Worm (Caenorhabditis elegans) whole organism, L4 larva: ENCODE measurements around the gene mrpl-40.

Experiments
- Y75B8A.6 ChIP-seq: fragments of 200-800 bp; sonication (Bioruptor generic); IDR thresholded peaks from 2 replicates; pipeline ENCODE4 v1.3.6; 2022; ENCODE audit warnings: missing genetic modification reagents, missing genetic modification characterization, missing compliant biosample characterization
- ama-1 ChIP-seq: fragments of 150-350 bp; optimal IDR thresholded peaks from 2 replicates; lab custom pipeline; 2014; ENCODE audit warnings: inconsistent platforms, mixed read lengths
- ceh-44 ChIP-seq: fragments of 200-800 bp; sonication (Bioruptor generic); IDR thresholded peaks from 2 replicates; pipeline ENCODE4 v1.3.6; 2022; ENCODE audit warnings: missing genetic modification reagents, missing genetic modification characterization, missing compliant biosample characterization
- fos-1 ChIP-seq: fragments of 150-350 bp; optimal IDR thresholded peaks from 2 replicates; lab custom pipeline; 2014; ENCODE audit warnings: missing biosample characterization, missing genetic modification characterization
- jun-1 ChIP-seq: fragments of 150-350 bp; optimal IDR thresholded peaks from 2 replicates; lab custom pipeline; 2014; ENCODE audit warnings: missing biosample characterization, missing genetic modification reagents, missing genetic modification characterization
- lsy-2 ChIP-seq, 2 experiments: fragments of 150-350 bp in 1 of 2; sonication (generic microtip) in 1 of 2; optimal IDR thresholded peaks; 2 replicates each; lab custom pipeline; 2014 to 2017; ENCODE audit warnings: missing biosample characterization in 2 of 2, missing genetic modification characterization in 2 of 2
- mep-1 ChIP-seq: fragments of 150-350 bp; sonication (generic microtip); optimal IDR thresholded peaks from 3 replicates; lab custom pipeline; 2014; ENCODE audit warnings: missing biosample characterization, missing genetic modification characterization
- pha-4 ChIP-seq, 2 experiments: fragments of 150-350 bp in 1 of 2; fragments of 200-800 bp in 1 of 2; sonication (Bioruptor generic) in 1 of 2; IDR thresholded peaks in 1 of 2; optimal IDR thresholded peaks in 1 of 2; 2 replicates each; pipeline versions ENCODE4 v1.3.6 to Lab custom; 2014 to 2022; ENCODE audit warnings: missing genetic modification characterization in 2 of 2, missing genetic modification reagents in 2 of 2, missing biosample characterization in 1 of 2, missing compliant biosample characterization in 1 of 2
- unc-62 ChIP-seq, 3 experiments: fragments of 150-350 bp in 1 of 3; sonication (generic microtip); optimal IDR thresholded peaks in 2 of 3; peaks in 1 of 3; 1 replicate in 1 of 3; 2 replicates in 2 of 3; lab custom pipeline; 2014 to 2017; ENCODE audit warnings: missing biosample characterization in 3 of 3, missing genetic modification characterization in 3 of 3, missing genetic modification reagents in 3 of 3, missing genotype in 1 of 3
- zfp-2 ChIP-seq: sonication (generic microtip); optimal IDR thresholded peaks from 2 replicates; lab custom pipeline; 2016; ENCODE audit warnings: mild to moderate bottlenecking, missing genetic modification characterization, missing compliant biosample characterization

ce11 chrIII:134194-134593 lies 46.8 kb downstream of the mrpl-40 start, which contains the start of gene pals-25:
- no peak for TF ChIP-seq ama-1 (lab: Kevin White, UChicago)
- no peak for TF ChIP-seq zfp-2 (tag; lab: Kevin White, UChicago)
- no peak for TF ChIP-seq unc-62 (GFP tag; optimal IDR thresholded peaks at IDR 0.05 in 1 of 2; lab: Kevin White, UChicago)
- no peak for TF ChIP-seq unc-62 (tag; optimal IDR thresholded peaks at IDR 0.05; lab: Kevin White, UChicago)
- TF ChIP-seq pha-4 (GFP tag; IDR thresholded peaks at IDR 0.05; lab: Robert Waterston, UW): no peak
- TF ChIP-seq pha-4 (tag; optimal IDR thresholded peaks at IDR 0.05; lab: Kevin White, UChicago): no peak
- no peak for TF ChIP-seq fos-1 (tag; lab: Kevin White, UChicago)
- TF ChIP-seq Y75B8A.6 (GFP tag; lab: Robert Waterston, UW): no peak
- TF ChIP-seq ceh-44 (GFP tag; lab: Robert Waterston, UW): no peak
- no peak for TF ChIP-seq jun-1 (tag; lab: Kevin White, UChicago)
- TF ChIP-seq lsy-2 (tag; optimal IDR thresholded peaks at IDR 0.05; lab: Kevin White, UChicago): no peak
- TF ChIP-seq mep-1 (tag; lab: Kevin White, UChicago): no peak
